Worm (Caenorhabditis elegans) whole organism, L3 larva: Measurements from ENCODE around the gene abu-1.

ENCODE experiments used
- elt-3 ChIP-seq, 3 experiments: fragments of 150-350 bp in 1 of 3; sonication (generic microtip) in 2 of 3; optimal IDR thresholded peaks; 2 replicates in 2 of 3; 4 replicates in 1 of 3; lab custom pipeline; 2014 to 2017; ENCODE audit warnings: missing biosample characterization in 3 of 3, missing genetic modification characterization in 3 of 3
- nfya-1 ChIP-seq: sonication (generic microtip); optimal IDR thresholded peaks from 2 replicates; lab custom pipeline; 2017; ENCODE audit warnings: missing genetic modification characterization, mild to moderate bottlenecking, missing compliant biosample characterization, antibody characterized with exemption, moderate library complexity; ENCODE audit not compliant: insufficient read depth
- nhr-77 ChIP-seq: fragments of 150-350 bp; optimal IDR thresholded peaks from 2 replicates; lab custom pipeline; 2014; ENCODE audit warnings: missing biosample characterization, missing genetic modification characterization

DNA sequence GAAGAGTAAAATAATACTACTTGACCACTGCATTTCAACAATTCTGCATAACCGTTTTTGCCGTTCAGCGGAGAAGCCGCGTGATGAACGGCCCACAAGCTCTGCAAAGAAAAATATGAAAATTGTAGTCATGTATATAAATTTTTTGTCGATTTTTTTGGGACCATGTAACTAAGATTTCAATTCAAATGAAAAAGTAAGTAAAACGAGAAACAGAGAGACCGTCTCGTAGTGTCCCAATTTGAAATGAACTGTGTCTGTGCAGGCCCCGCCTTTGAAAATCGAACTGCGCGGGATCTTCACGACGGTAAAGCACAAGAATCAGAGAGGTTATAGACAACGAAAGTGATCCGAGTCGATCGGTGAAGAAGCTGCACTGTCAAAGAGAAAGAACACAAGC lies 49.6 kb downstream of the abu-1 start, which contains the start of gene crm-1:
- TF ChIP-seq nfya-1 (tag; lab: Kevin White, UChicago) (no peak), elt-3 (tag; optimal IDR thresholded peaks at IDR 0.05; lab: Kevin White, UChicago) (no peak), nhr-77 (tag; lab: Kevin White, UChicago) (no peak)
